Worm (Caenorhabditis elegans): ENCODE data around the gene C07H4.1.

Gene C07H4.1

ce11 chrII:9117789-9118242, 24.3 kb upstream of the C07H4.1 start (continued):
- TF ChIP-seq lir-3 (tag; optimal IDR thresholded peaks at IDR 0.05; ENCODE audit: poor library complexity) (no peak), ceh-82 (tag; optimal IDR thresholded peaks at IDR 0.05) (no peak), unc-62 (GFP tag; optimal IDR thresholded peaks at IDR 0.05) (no peak), pqm-1 (tag; optimal IDR thresholded peaks at IDR 0.05) (peak; percentile 3), ztf-11 (tag; optimal IDR thresholded peaks at IDR 0.05) (no peak), blmp-1 (tag; optimal IDR thresholded peaks at IDR 0.05) (no peak), ceh-8 (GFP tag; optimal IDR thresholded peaks at IDR 0.05) (peak; percentile 16), mef-2 (tag; optimal IDR thresholded peaks at IDR 0.05) (no peak), nhr-28 (tag; optimal IDR thresholded peaks at IDR 0.05) (no peak), irx-1 (tag; optimal IDR thresholded peaks at IDR 0.05) (no peak), vab-15 (tag; optimal IDR thresholded peaks at IDR 0.05) (no peak), egl-13 (tag; optimal IDR thresholded peaks at IDR 0.05) (peak; percentile 71), hlh-17 (GFP tag; optimal IDR thresholded peaks at IDR 0.05; ENCODE audit: borderline replicate concordance) (no peak), isw-1 (GFP tag; IDR thresholded peaks at IDR 0.05) (no peak), alr-1 (tag; optimal IDR thresholded peaks at IDR 0.05; ENCODE audit: borderline replicate concordance) (no peak), skn-1 (tag; optimal IDR thresholded peaks at IDR 0.05) (no peak), C16A3.4 (tag; optimal IDR thresholded peaks at IDR 0.05) (no peak), nhr-47 (tag; optimal IDR thresholded peaks at IDR 0.05) (peak; percentile 82), ceh-88 (GFP tag; IDR thresholded peaks at IDR 0.05) (no peak), nhr-71 (tag; optimal IDR thresholded peaks at IDR 0.05) (peak; percentile 90), unc-86 (tag; optimal IDR thresholded peaks at IDR 0.05) (no peak), tlp-1 (tag; optimal IDR thresholded peaks at IDR 0.05) (no peak), elt-2 (tag; optimal IDR thresholded peaks at IDR 0.05) (peak; percentile 69), xbp-1 (tag; optimal IDR thresholded peaks at IDR 0.05) (peak; percentile 18), nhr-12 (tag; optimal IDR thresholded peaks at IDR 0.05) (no peak), fkh-10 (GFP tag; optimal IDR thresholded peaks at IDR 0.05) (peak; percentile 14), hpl-2 (GFP tag; optimal IDR thresholded peaks at IDR 0.05) (no peak), nhr-77 (tag; optimal IDR thresholded peaks at IDR 0.05) (no peak), efl-1 (optimal IDR thresholded peaks at IDR 0.05) (no peak), efl-1 (GFP tag; optimal IDR thresholded peaks at IDR 0.05 in 1 of 2) (peak in 1 of 2 experiments; percentile 40), unc-130 (tag; optimal IDR thresholded peaks at IDR 0.05) (no peak), nhr-90 (tag; optimal IDR thresholded peaks at IDR 0.05; ENCODE audit: poor library complexity) (no peak), sup-37 (GFP tag; optimal IDR thresholded peaks at IDR 0.05) (no peak), sox-4 (tag; optimal IDR thresholded peaks at IDR 0.05) (peak; percentile 96), C34B4.2 (tag; optimal IDR thresholded peaks at IDR 0.05) (no peak), zip-4 (GFP tag; optimal IDR thresholded peaks at IDR 0.05) (peak; percentile 60), lsy-2 (tag; optimal IDR thresholded peaks at IDR 0.05) (peak; percentile 45 to 55), nhr-85 (tag) (no peak), lin-15B (tag; optimal IDR thresholded peaks at IDR 0.05) (no peak), ztf-4 (tag; optimal IDR thresholded peaks at IDR 0.05) (peak; percentile 53), mab-9 (GFP tag; IDR thresholded peaks at IDR 0.05) (no peak), C04F5.9 (tag; optimal IDR thresholded peaks at IDR 0.05) (no peak), snu-23 (GFP tag; optimal IDR thresholded peaks at IDR 0.05) (no peak), F16B12.6 (tag; optimal IDR thresholded peaks at IDR 0.05) (no peak), ceh-90 (tag; optimal IDR thresholded peaks at IDR 0.05) (peak; percentile 19), fos-1 (tag; optimal IDR thresholded peaks at IDR 0.05) (no peak), dpl-1 (GFP tag; optimal IDR thresholded peaks at IDR 0.05) (no peak), swsn-7 (tag; optimal IDR thresholded peaks at IDR 0.05) (peak; percentile 35), lin-13 (GFP tag; optimal IDR thresholded peaks at IDR 0.05) (peak; percentile 10), zag-1 (tag; optimal IDR thresholded peaks at IDR 0.05) (no peak), nhr-237 (tag; optimal IDR thresholded peaks at IDR 0.05) (no peak), nhr-84 (tag; optimal IDR thresholded peaks at IDR 0.05) (no peak), ets-5 (GFP tag; IDR thresholded peaks at IDR 0.05) (no peak), egl-27 (tag; optimal IDR thresholded peaks at IDR 0.05) (no peak)
